Fruit fly (Drosophila melanogaster): ENCODE data around the gene COX5A.

COX5A gene

DNA sequence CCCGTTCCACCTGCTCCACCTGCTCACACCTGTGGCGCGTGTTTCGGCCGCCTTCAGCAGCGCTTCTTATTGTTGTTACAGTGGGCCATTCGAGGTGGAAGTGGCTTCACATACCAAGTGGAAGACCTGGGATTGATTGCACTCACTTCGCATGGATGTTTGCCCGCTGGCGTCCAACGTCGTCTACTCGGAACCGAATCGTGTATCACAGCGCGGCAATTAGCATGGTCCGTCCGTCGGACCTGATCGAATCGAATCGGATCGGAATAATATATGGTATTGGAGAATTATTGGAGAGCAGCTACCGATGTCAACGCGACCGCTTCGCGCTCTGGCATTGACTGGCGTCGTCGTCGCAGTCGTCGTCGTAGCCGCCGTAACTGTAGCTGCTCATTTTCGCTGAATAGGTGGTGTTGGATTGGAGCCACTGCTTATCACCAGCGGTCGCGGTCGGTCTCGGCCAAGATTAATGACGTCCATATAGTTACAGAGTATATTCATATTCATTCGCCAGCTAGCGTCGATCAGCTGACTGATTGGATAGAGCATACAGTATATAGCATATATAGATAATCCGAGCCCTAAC, 6.2 kb upstream of the COX5A start, which contains the start of gene ClC-a:
ClC-a (minus strand) TSS at position 327 of the 586 bp plus-strand sequence.
- TF ChIP-seq Deaf1 (tag; optimal IDR thresholded peaks at IDR 0.05) (peak; percentile 87), mirr (GFP tag; optimal IDR thresholded peaks at IDR 0.05) (peak; percentile 54), Six4 (GFP tag; optimal IDR thresholded peaks at IDR 0.05) (no peak), CG2199 (GFP tag; IDR thresholded peaks at IDR 0.05) (0 out of 3 replicates have a peak, but pooled peaks have one; percentile 37), BtbVII (GFP tag; optimal IDR thresholded peaks at IDR 0.05) (peak; percentile 23), exex (tag; optimal IDR thresholded peaks at IDR 0.05) (peak; percentile 81), HHEX (GFP tag; optimal IDR thresholded peaks at IDR 0.05) (peak; percentile 21), sr (GFP tag; IDR thresholded peaks at IDR 0.05) (no peak), CG9797 (GFP tag; optimal IDR thresholded peaks at IDR 0.05) (no peak), Doc2 (GFP tag; IDR thresholded peaks at IDR 0.05) (no peak), GATAe (GFP tag; conservative IDR thresholded peaks at IDR 0.05) (0 out of 2 replicates have a peak, but pooled peaks have one; percentile 17), NK7.1 (GFP tag; optimal IDR thresholded peaks at IDR 0.05) (no peak), kay (GFP tag; optimal IDR thresholded peaks at IDR 0.05) (no peak), tap (tag; optimal IDR thresholded peaks at IDR 0.05) (no peak), CG4730 (GFP tag; IDR thresholded peaks at IDR 0.05) (no peak), CG30020 (tag; optimal IDR thresholded peaks at IDR 0.05) (no peak), CG13287 (GFP tag; IDR thresholded peaks at IDR 0.05; ENCODE audit: partially characterized antibody) (0 out of 2 replicates have a peak, but pooled peaks have one; percentile 24), seq (GFP tag; IDR thresholded peaks at IDR 0.05) (peak; percentile 29; the same call in 1 of the 2 replicates), ftz-f1 (GFP tag; optimal IDR thresholded peaks at IDR 0.05) (peak; percentile 45), CG11696 (GFP tag; IDR thresholded peaks at IDR 0.05) (no peak), Dll (GFP tag; IDR thresholded peaks at IDR 0.05; ENCODE audit: partially characterized antibody) (0 out of 4 replicates have a peak, but pooled peaks have one; percentile 36), CG17612 (GFP tag; IDR thresholded peaks at IDR 0.05) (no peak), pzg (GFP tag; optimal IDR thresholded peaks at IDR 0.05) (no peak), CG10543 (GFP tag; optimal IDR thresholded peaks at IDR 0.05) (peak; percentile 76), CG10654 (GFP tag; optimal IDR thresholded peaks at IDR 0.05) (no peak), schlank (tag; optimal IDR thresholded peaks at IDR 0.05) (peak; percentile 33), Meics (GFP tag; optimal IDR thresholded peaks at IDR 0.05) (peak; percentile 19), CG16815 (GFP tag; optimal IDR thresholded peaks at IDR 0.05) (no peak), CG11560 (tag; IDR thresholded peaks at IDR 0.05) (0 out of 3 replicates have a peak, but pooled peaks have one; percentile 20), ab (GFP tag; optimal IDR thresholded peaks at IDR 0.05) (no peak), CG1832 (GFP tag; optimal IDR thresholded peaks at IDR 0.05) (no peak), dpn (GFP tag; optimal IDR thresholded peaks at IDR 0.05) (no peak), Oaz (GFP tag; IDR thresholded peaks at IDR 0.05) (no peak), Pdp1 (GFP tag; optimal IDR thresholded peaks at IDR 0.05) (peak in 1 of 2 experiments; percentile 27), Nf-YC (tag; optimal IDR thresholded peaks at IDR 0.05) (peak; percentile 3), Med (GFP tag) (peak; percentile 76), CG11398 (GFP tag; optimal IDR thresholded peaks at IDR 0.05) (no peak), grn (GFP tag; optimal IDR thresholded peaks at IDR 0.05) (peak; percentile 20), CG15696 (tag; optimal IDR thresholded peaks at IDR 0.05) (no peak), CG13894 (tag; optimal IDR thresholded peaks at IDR 0.05) (peak; percentile 94), Ets97D (GFP tag; optimal IDR thresholded peaks at IDR 0.05) (no peak), HLH54F (GFP tag; optimal IDR thresholded peaks at IDR 0.05) (peak; percentile 3), Sin3A (optimal IDR thresholded peaks at IDR 0.05) (no peak), sug (tag; optimal IDR thresholded peaks at IDR 0.05) (peak; percentile 61), chinmo (GFP tag; IDR thresholded peaks at IDR 0.05; ENCODE audit: partially characterized antibody) (peak; percentile 86; the same call in 1 of the 4 replicates), CG17328 (GFP tag; IDR thresholded peaks at IDR 0.05) (no peak), CG12769 (tag; optimal IDR thresholded peaks at IDR 0.05) (peak; percentile 65), CG9609 (GFP tag; optimal IDR thresholded peaks at IDR 0.05) (no peak), PHDP (tag; optimal IDR thresholded peaks at IDR 0.05) (no peak), lilli (GFP tag; optimal IDR thresholded peaks at IDR 0.05) (no peak)

All from whole organism, embryonic.